Worm (Caenorhabditis elegans): ENCODE results near the gene C18A3.10.

- TF ChIP-seq ama-1 (optimal IDR thresholded peaks at IDR 0.05) (no peak), tbx-11 (GFP tag; IDR thresholded peaks at IDR 0.05) (no peak), tra-4 (tag; optimal IDR thresholded peaks at IDR 0.05) (no peak), hmbx-1 (tag; optimal IDR thresholded peaks at IDR 0.05) (no peak), hmg-4 (GFP tag; optimal IDR thresholded peaks at IDR 0.05) (no peak), flt-1 (GFP tag; IDR thresholded peaks at IDR 0.05) (0 out of 2 replicates have a peak, but pooled peaks have one; percentile 23), sea-1 (GFP tag; conservative IDR thresholded peaks at IDR 0.05) (no peak), ceh-36 (tag; optimal IDR thresholded peaks at IDR 0.05) (no peak), ets-7 (tag; optimal IDR thresholded peaks at IDR 0.05) (no peak), B0310.2 (tag; optimal IDR thresholded peaks at IDR 0.05) (no peak)
Measured at ce11 chrII:5691216-5691771, 24.4 kb downstream of the C18A3.10 start, which contains the start of the genes ndub-5 and eif-2D.
